Worm (Caenorhabditis elegans): Measurements from ENCODE around the gene srp-1.

- peak; percentile 94 for TF ChIP-seq crh-2 (tag; optimal IDR thresholded peaks at IDR 0.05)
- TF ChIP-seq ztf-11 (tag; optimal IDR thresholded peaks at IDR 0.05) = no peak
- TF ChIP-seq snpc-4 (tag; optimal IDR thresholded peaks at IDR 0.05) = peak; percentile 42
- peak in 1 of 2 experiments; percentile 80 for TF ChIP-seq lsy-2 (tag; optimal IDR thresholded peaks at IDR 0.05)
- TF ChIP-seq ceh-82 (tag; optimal IDR thresholded peaks at IDR 0.05) = no peak
- TF ChIP-seq unc-62 (GFP tag; optimal IDR thresholded peaks at IDR 0.05) = peak; percentile 11
- peak; percentile 82 for TF ChIP-seq ama-1 (optimal IDR thresholded peaks at IDR 0.05)
- TF ChIP-seq alr-1 (tag; optimal IDR thresholded peaks at IDR 0.05) = no peak
- TF ChIP-seq lin-39 (tag; optimal IDR thresholded peaks at IDR 0.05) = no peak
Observed at ce11 chrV:731330-731729, 21.8 kb upstream of the srp-1 start.

All from whole organism, L2 larva.